Worm (Caenorhabditis elegans) whole organism, late embryonic: ENCODE results near the gene srx-50.

Experiments
- C38D4.7 ChIP-seq: fragments of 200-800 bp; sonication (Bioruptor generic); optimal IDR thresholded peaks from 2 replicates; lab custom pipeline; 2018; ENCODE audit warnings: mild to moderate bottlenecking, missing genetic modification characterization, moderate library complexity, missing compliant biosample characterization
- K02D7.2 ChIP-seq: sonication (generic microtip); optimal IDR thresholded peaks from 2 replicates; lab custom pipeline; 2017; ENCODE audit warnings: mild to moderate bottlenecking, missing genetic modification characterization, missing compliant biosample characterization
- K09A11.1 ChIP-seq: sonication (generic microtip); optimal IDR thresholded peaks from 2 replicates; lab custom pipeline; 2017; ENCODE audit warnings: antibody characterized with exemption, mild to moderate bottlenecking, missing genetic modification characterization, missing compliant biosample characterization; ENCODE audit not compliant: insufficient read depth
- Y22D7AL.16 ChIP-seq: sonication (generic microtip); optimal IDR thresholded peaks from 2 replicates; lab custom pipeline; 2016; ENCODE audit warnings: missing genetic modification characterization, missing compliant biosample characterization
- ceh-18 ChIP-seq: sonication (generic microtip); optimal IDR thresholded peaks from 2 replicates; lab custom pipeline; 2016; ENCODE audit warnings: missing genetic modification characterization, missing compliant biosample characterization
- ceh-2 ChIP-seq: sonication (generic microtip); optimal IDR thresholded peaks from 2 replicates; lab custom pipeline; 2016; ENCODE audit warnings: missing genotype, missing genetic modification characterization, missing compliant biosample characterization
- ceh-34 ChIP-seq: sonication (generic microtip); optimal IDR thresholded peaks from 2 replicates; lab custom pipeline; 2016; ENCODE audit warnings: mild to moderate bottlenecking, missing genetic modification characterization, missing compliant biosample characterization
- ceh-9 ChIP-seq: sonication (generic microtip); optimal IDR thresholded peaks from 2 replicates; lab custom pipeline; 2016; ENCODE audit warnings: mild to moderate bottlenecking, missing genetic modification characterization, inconsistent platforms, missing compliant biosample characterization
- che-1 ChIP-seq: sonication (generic microtip); optimal IDR thresholded peaks from 2 replicates; lab custom pipeline; 2016; ENCODE audit warnings: mild to moderate bottlenecking, missing genetic modification characterization, missing compliant biosample characterization
- dve-1 ChIP-seq: sonication (generic microtip); optimal IDR thresholded peaks from 2 replicates; lab custom pipeline; 2017; ENCODE audit warnings: antibody characterized with exemption, mild to moderate bottlenecking, missing genetic modification characterization, missing compliant biosample characterization
- elt-2 ChIP-seq: sonication (generic microtip); optimal IDR thresholded peaks from 2 replicates; lab custom pipeline; 2016; ENCODE audit warnings: missing genetic modification reagents, missing genetic modification characterization, missing compliant biosample characterization
- fkh-10 ChIP-seq: fragments of 150-350 bp; optimal IDR thresholded peaks from 2 replicates; lab custom pipeline; 2014; ENCODE audit warnings: missing biosample characterization, missing genetic modification reagents, missing genetic modification characterization
- gmeb-2 ChIP-seq: sonication (generic microtip); optimal IDR thresholded peaks from 2 replicates; lab custom pipeline; 2016; ENCODE audit warnings: missing genetic modification characterization, inconsistent platforms, missing compliant biosample characterization
- hlh-8 ChIP-seq: sonication (generic microtip); optimal IDR thresholded peaks from 2 replicates; lab custom pipeline; 2016; ENCODE audit warnings: missing genotype, missing genetic modification characterization, missing compliant biosample characterization
- madf-2 ChIP-seq: sonication (generic microtip); optimal IDR thresholded peaks from 2 replicates; lab custom pipeline; 2017; ENCODE audit warnings: missing genetic modification characterization, missing compliant biosample characterization
- nhr-11 ChIP-seq: fragments of 150-350 bp; optimal IDR thresholded peaks from 2 replicates; lab custom pipeline; 2014; ENCODE audit warnings: missing biosample characterization, missing genetic modification characterization
- npax-4 ChIP-seq: sonication (generic microtip); optimal IDR thresholded peaks from 2 replicates; lab custom pipeline; 2016; ENCODE audit warnings: missing genetic modification characterization, missing compliant biosample characterization
- odd-2 ChIP-seq: sonication (generic microtip); optimal IDR thresholded peaks from 2 replicates; lab custom pipeline; 2017; ENCODE audit warnings: antibody characterized with exemption, mild to moderate bottlenecking, missing genetic modification characterization, missing compliant biosample characterization
- pag-3 ChIP-seq: sonication (generic microtip); optimal IDR thresholded peaks from 2 replicates; lab custom pipeline; 2016; ENCODE audit warnings: missing compliant biosample characterization, missing genetic modification characterization, borderline replicate concordance
- pax-1 ChIP-seq: fragments of 150-350 bp; optimal IDR thresholded peaks from 2 replicates; lab custom pipeline; 2014; ENCODE audit warnings: missing biosample characterization, missing genetic modification characterization
- pha-2 ChIP-seq: sonication (generic microtip); optimal IDR thresholded peaks from 2 replicates; lab custom pipeline; 2017; ENCODE audit warnings: mild to moderate bottlenecking, missing genetic modification characterization, missing compliant biosample characterization
- pha-4 ChIP-seq: fragments of 150-350 bp; optimal IDR thresholded peaks from 2 replicates; lab custom pipeline; 2018; ENCODE audit warnings: missing biosample characterization, missing genetic modification reagents, missing genetic modification characterization
- pqm-1 ChIP-seq: sonication (generic microtip); optimal IDR thresholded peaks from 2 replicates; lab custom pipeline; 2016; ENCODE audit warnings: missing genetic modification characterization, missing compliant biosample characterization
- rnt-1 ChIP-seq: sonication (generic microtip); optimal IDR thresholded peaks from 2 replicates; lab custom pipeline; 2016; ENCODE audit warnings: missing genetic modification characterization, missing compliant biosample characterization
- sdc-2 ChIP-seq: sonication (generic microtip); optimal IDR thresholded peaks from 2 replicates; lab custom pipeline; 2016; ENCODE audit warnings: missing genotype, missing genetic modification characterization, missing compliant biosample characterization
- syd-9 ChIP-seq: sonication (generic microtip); optimal IDR thresholded peaks from 2 replicates; lab custom pipeline; 2016; ENCODE audit warnings: mild to moderate bottlenecking, missing genetic modification characterization, moderate library complexity, missing compliant biosample characterization
- tbx-2 ChIP-seq: sonication (generic microtip); optimal IDR thresholded peaks from 2 replicates; lab custom pipeline; 2016; ENCODE audit warnings: missing genetic modification characterization, missing compliant biosample characterization
- tbx-7 ChIP-seq: sonication (generic microtip); optimal IDR thresholded peaks from 2 replicates; lab custom pipeline; 2016; ENCODE audit warnings: missing genotype, missing genetic modification characterization, missing compliant biosample characterization
- ttx-3 ChIP-seq: sonication (generic microtip); optimal IDR thresholded peaks from 2 replicates; lab custom pipeline; 2016; ENCODE audit warnings: missing genetic modification reagents, missing genetic modification characterization, missing compliant biosample characterization
- unc-55 ChIP-seq: sonication (generic microtip); optimal IDR thresholded peaks from 2 replicates; lab custom pipeline; 2017; ENCODE audit warnings: missing biosample characterization, missing genetic modification reagents, missing genetic modification characterization
- zip-5 ChIP-seq: sonication (generic microtip); optimal IDR thresholded peaks from 2 replicates; lab custom pipeline; 2016; ENCODE audit warnings: missing genetic modification characterization, missing compliant biosample characterization

Gene srx-50

DNA sequence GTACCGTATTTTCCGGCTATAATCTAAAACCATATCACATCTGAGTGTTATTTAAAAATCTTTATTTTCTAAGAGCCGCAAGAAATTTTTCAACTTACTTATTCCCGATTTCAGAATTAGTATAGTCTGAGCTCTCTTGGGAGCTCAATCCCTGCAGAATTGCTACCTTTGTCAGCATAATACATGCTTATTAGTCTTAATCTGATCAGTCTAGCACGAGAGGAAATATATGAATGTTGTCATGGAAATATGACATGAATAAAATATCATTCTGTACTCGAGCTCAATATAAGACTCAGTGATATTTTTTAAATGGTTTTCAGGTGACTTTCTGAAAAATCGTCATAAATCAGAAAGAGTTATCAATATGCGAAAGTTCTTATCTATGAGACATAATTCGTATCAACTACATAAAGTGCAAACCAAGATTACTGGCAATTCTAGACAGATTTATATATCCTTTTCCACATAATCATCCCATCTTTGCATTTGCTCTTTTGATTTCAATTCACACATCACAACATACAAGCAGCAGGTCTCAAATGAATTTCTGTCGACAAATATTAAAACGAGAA is 12.3 kb upstream of the srx-50 start:
- TF ChIP-seq pax-1, result no peak
- no peak for TF ChIP-seq hlh-8 (tag; lab: Kevin White, UChicago)
- TF ChIP-seq elt-2 (tag; lab: Kevin White, UChicago), result peak; percentile 19
- no peak for TF ChIP-seq npax-4 (tag; lab: Kevin White, UChicago)
- no peak for TF ChIP-seq sdc-2 (tag; lab: Kevin White, UChicago)

DNA sequence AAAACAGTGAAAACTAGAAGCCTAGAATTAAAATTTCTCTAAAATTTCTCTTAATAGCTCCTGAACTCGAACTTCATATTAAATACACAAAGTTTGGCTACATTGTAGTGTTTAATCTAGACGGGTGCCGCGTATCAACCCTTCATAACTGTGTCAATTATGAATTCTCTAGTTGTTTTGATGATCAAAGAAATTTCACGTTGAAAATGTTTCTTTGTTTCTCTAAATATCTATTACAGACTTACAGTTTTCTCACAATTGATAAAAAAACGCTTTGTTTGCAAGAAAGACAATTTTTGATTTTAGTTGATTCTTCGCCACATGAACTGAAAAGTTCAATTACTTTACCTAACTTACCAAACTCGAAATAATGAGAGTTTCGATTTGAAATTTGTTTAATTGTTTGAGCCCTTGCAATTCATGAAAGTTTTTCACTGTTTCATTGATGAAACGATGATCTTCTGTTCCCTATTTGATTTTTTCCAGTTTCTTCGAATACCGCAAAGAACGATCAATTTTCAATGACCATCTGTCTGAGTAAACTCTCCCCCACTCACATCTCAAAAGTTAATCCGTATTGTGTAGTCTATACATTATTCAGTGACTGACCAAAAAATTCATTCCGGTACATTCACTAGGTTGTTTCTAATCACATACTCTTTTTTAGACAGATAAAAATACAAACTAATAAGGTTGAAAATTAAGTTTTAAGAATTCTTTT is 11.0 kb upstream of the srx-50 start:
- no peak for TF ChIP-seq madf-2 (tag; lab: Kevin White, UChicago)
- TF ChIP-seq ceh-2 (tag; lab: Kevin White, UChicago), result no peak
- TF ChIP-seq ttx-3 (tag; lab: Kevin White, UChicago), result no peak
- TF ChIP-seq fkh-10 (GFP tag; lab: Kevin White, UChicago), result no peak
- TF ChIP-seq ceh-34 (tag; lab: Kevin White, UChicago), result no peak
- TF ChIP-seq sdc-2 (tag; lab: Kevin White, UChicago), result no peak
- no peak for TF ChIP-seq C38D4.7 (GFP tag; lab: Kevin White, UChicago)
- no peak for TF ChIP-seq tbx-2 (tag; lab: Kevin White, UChicago)
- no peak for TF ChIP-seq K02D7.2 (tag; lab: Kevin White, UChicago)
- TF ChIP-seq pag-3 (tag; lab: Kevin White, UChicago), result no peak
- no peak for TF ChIP-seq ceh-9
- TF ChIP-seq hlh-8 (tag; lab: Kevin White, UChicago), result no peak
- no peak for TF ChIP-seq pha-4 (tag; lab: Kevin White, UChicago)
- TF ChIP-seq syd-9 (tag; lab: Kevin White, UChicago), result no peak
- no peak for TF ChIP-seq odd-2 (tag; lab: Kevin White, UChicago)

DNA sequence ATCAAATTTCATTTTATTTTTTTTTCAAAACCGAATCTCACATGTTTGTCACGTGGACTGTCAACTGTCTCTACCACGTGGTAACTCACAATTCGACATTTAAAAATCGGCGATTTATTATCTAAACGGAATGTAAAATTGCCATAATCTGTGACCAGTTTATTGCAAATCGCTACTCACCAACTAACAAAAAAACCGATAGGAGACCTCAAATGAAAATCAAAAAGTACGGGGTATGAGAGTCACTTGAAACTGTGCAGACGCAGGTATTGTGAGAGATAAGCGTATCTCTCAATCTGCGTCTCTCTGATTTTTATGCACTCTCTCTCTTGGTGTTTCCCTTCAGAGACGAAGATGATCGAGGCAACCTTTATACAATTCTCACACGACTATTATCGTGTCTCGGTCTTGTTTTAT is 10.0 kb upstream of the srx-50 start:
- TF ChIP-seq ceh-18 (tag; lab: Kevin White, UChicago) (peak; percentile 1), dve-1 (tag; lab: Kevin White, UChicago) (peak; percentile 27), pqm-1 (tag; lab: Kevin White, UChicago) (peak; percentile 30), elt-2 (tag; lab: Kevin White, UChicago) (peak; percentile 62), Y22D7AL.16 (tag; lab: Kevin White, UChicago) (no peak), zip-5 (tag; lab: Kevin White, UChicago) (no peak), unc-55 (peak; percentile 13), pha-2 (tag; lab: Kevin White, UChicago) (no peak)

DNA sequence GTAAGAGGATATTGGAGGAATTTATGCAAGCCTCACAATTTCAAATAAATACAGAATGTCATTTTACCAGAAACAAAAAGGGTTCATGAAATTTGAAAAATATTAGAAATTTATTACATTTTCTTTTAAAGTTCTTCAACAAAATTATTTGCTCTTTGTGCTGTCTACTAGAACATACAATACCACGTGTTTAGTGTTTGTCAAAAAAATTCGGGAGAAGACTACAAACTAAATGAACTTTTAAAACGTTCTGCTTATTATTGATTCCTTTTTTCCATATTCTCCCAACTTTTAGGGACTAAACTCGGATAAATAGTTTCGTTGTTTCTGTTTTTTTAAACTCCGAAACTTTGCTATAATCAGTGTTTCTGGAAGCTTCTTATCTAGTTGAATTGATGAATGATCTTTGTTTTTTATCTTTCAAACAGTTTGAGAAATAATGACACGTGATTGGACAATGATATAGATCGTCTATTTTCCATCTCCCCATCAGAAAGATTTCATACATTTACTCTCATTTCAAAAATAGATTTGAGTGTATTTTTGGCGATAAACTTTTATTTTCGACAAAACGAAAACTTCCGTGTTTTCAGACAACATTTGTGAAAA is 9.0 kb upstream of the srx-50 start:
- TF ChIP-seq che-1 (tag; lab: Kevin White, UChicago), result no peak

DNA sequence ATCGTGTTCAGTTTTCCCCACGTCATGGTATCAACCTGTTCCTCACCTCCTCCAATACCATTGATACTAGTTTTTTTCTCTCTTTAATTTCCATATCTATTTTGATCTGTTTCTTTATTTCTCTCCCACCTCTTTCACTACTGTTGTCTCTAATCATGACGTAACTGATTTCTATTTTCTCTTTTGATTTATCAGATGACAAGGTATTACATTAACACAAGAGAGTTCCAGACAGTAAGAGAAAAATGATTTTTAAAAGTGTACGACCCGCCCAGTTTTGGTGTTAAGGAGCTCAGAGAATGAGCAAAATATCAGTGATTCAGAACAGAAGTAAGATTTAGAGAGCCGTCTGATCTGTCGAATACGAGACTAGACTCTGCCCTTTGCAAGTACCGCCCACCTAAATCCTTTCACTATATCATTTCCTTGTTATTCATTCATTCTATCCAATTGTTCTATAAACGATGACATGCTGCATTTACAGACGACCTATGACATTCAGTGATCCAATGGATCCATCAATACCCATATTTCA is 8.0 kb upstream of the srx-50 start, which contains the start of gene nhr-105:
Gene nhr-105, plus strand, starts transcription at position 485 of the 535 bp plus-strand sequence.
- TF ChIP-seq tbx-7, result no peak
- TF ChIP-seq rnt-1, result no peak
- TF ChIP-seq nhr-11 (tag; lab: Kevin White, UChicago), result no peak
- no peak for TF ChIP-seq gmeb-2 (tag; lab: Kevin White, UChicago)
- no peak for TF ChIP-seq tbx-2 (tag; lab: Kevin White, UChicago)
- TF ChIP-seq K09A11.1, result no peak
